Worm (Caenorhabditis elegans): ENCODE results near the gene C34F11.2.

DNA sequence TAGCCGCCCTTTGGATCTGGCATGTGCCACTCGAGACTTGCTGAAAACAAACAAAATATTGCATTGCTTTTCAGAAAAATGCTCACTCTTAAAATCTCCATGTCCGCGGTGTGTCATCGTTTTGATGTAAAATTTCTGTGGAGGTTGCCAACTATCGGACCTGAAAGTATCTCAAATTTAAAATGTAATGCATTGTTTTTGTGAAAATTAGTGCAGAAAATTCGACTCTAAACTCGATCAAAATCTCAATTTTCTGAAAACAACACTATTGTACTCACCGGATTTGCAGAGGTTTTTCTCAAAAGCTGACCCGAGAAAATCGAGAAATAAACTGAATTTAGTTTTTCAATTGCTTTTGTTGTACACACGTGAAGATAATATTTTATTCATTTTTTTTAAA, 29.5 kb downstream of the C34F11.2 start, which contains the start of gene T16D1.1:
- no peak for TF ChIP-seq flt-1 (GFP tag; IDR thresholded peaks at IDR 0.05)
- no peak for TF ChIP-seq med-1 (GFP tag; optimal IDR thresholded peaks at IDR 0.05; ENCODE audit: insufficient read depth)

Data from whole organism, midembryonic.